Worm (Caenorhabditis elegans) whole organism, L3 larva: ENCODE measurements around the gene tni-3.
A peak's percentile ranks its signal among the peaks of the same experiment; 100 is the strongest.

ENCODE experiments used
- R02D3.7 ChIP-seq: fragments of 150-350 bp; optimal IDR thresholded peaks from 2 replicates; lab custom pipeline; 2014; ENCODE audit warnings: missing biosample characterization, missing genetic modification characterization
- ZK546.5 ChIP-seq: sonication (generic microtip); optimal IDR thresholded peaks from 2 replicates; lab custom pipeline; 2017; ENCODE audit warnings: missing biosample characterization, missing genetic modification characterization
- aly-2 ChIP-seq: fragments of 150-350 bp; optimal IDR thresholded peaks from 2 replicates; lab custom pipeline; 2014; ENCODE audit warnings: missing biosample characterization, missing genetic modification characterization
- ama-1 ChIP-seq: fragments of 150-350 bp; optimal IDR thresholded peaks from 2 replicates; lab custom pipeline; 2018
- ceh-16 ChIP-seq: sonication (generic microtip); optimal IDR thresholded peaks from 2 replicates; lab custom pipeline; 2017; ENCODE audit warnings: missing biosample characterization, missing genetic modification characterization
- ceh-28 ChIP-seq: fragments of 150-350 bp; optimal IDR thresholded peaks from 2 replicates; lab custom pipeline; 2014; ENCODE audit warnings: missing biosample characterization, missing genetic modification reagents, missing genetic modification characterization
- ceh-82 ChIP-seq: fragments of 150-350 bp; optimal IDR thresholded peaks from 2 replicates; lab custom pipeline; 2014; ENCODE audit warnings: missing biosample characterization, missing genetic modification characterization
- ceh-9 ChIP-seq: sonication (generic microtip); optimal IDR thresholded peaks from 2 replicates; lab custom pipeline; 2018; ENCODE audit warnings: missing biosample characterization, missing genetic modification characterization
- daf-12 ChIP-seq: fragments of 150-350 bp; optimal IDR thresholded peaks from 2 replicates; lab custom pipeline; 2014; ENCODE audit warnings: missing biosample characterization, missing genetic modification reagents, missing genetic modification characterization
- elt-1 ChIP-seq: fragments of 150-350 bp; optimal IDR thresholded peaks from 2 replicates; lab custom pipeline; 2014; ENCODE audit warnings: missing biosample characterization, missing genetic modification characterization
- elt-2 ChIP-seq: sonication (generic microtip); optimal IDR thresholded peaks from 2 replicates; lab custom pipeline; 2016; ENCODE audit warnings: missing genetic modification reagents, mild to moderate bottlenecking, missing genetic modification characterization, missing compliant biosample characterization
- elt-3 ChIP-seq, 3 experiments: fragments of 150-350 bp in 1 of 3; sonication (generic microtip) in 2 of 3; optimal IDR thresholded peaks; 2 replicates in 2 of 3; 4 replicates in 1 of 3; lab custom pipeline; 2014 to 2017; ENCODE audit warnings: missing biosample characterization in 3 of 3, missing genetic modification characterization in 3 of 3
- eor-1 ChIP-seq, 2 experiments: fragments of 150-350 bp; optimal IDR thresholded peaks; 2 replicates each; lab custom pipeline; 2014 to 2018; ENCODE audit warnings: missing biosample characterization in 2 of 2, missing genetic modification characterization in 2 of 2
- fkh-10 ChIP-seq: sonication (generic microtip); optimal IDR thresholded peaks from 2 replicates; lab custom pipeline; 2017; ENCODE audit warnings: missing biosample characterization, missing genetic modification reagents, missing genetic modification characterization
- fkh-2 ChIP-seq: fragments of 150-350 bp; optimal IDR thresholded peaks from 2 replicates; lab custom pipeline; 2014; ENCODE audit warnings: missing biosample characterization, missing genetic modification reagents, missing genetic modification characterization
- fos-1 ChIP-seq: fragments of 150-350 bp; optimal IDR thresholded peaks from 2 replicates; lab custom pipeline; 2014; ENCODE audit warnings: missing biosample characterization, missing genetic modification characterization
- hmg-11 ChIP-seq: sonication (generic microtip); optimal IDR thresholded peaks from 2 replicates; lab custom pipeline; 2016; ENCODE audit warnings: missing genetic modification characterization, missing compliant biosample characterization
- lin-15B ChIP-seq: fragments of 150-350 bp; optimal IDR thresholded peaks from 2 replicates; lab custom pipeline; 2014; ENCODE audit warnings: missing biosample characterization, missing genetic modification characterization
- lin-39 ChIP-seq: fragments of 150-350 bp; optimal IDR thresholded peaks from 2 replicates; lab custom pipeline; 2018; ENCODE audit warnings: missing biosample characterization, missing genetic modification reagents, missing genetic modification characterization
- mdl-1 ChIP-seq: fragments of 150-350 bp; optimal IDR thresholded peaks from 2 replicates; lab custom pipeline; 2014; ENCODE audit warnings: missing biosample characterization, missing genetic modification characterization
- mml-1 ChIP-seq: fragments of 150-350 bp; sonication (generic microtip); optimal IDR thresholded peaks from 3 replicates; lab custom pipeline; 2014; ENCODE audit warnings: missing biosample characterization, missing genetic modification characterization
- nfya-1 ChIP-seq: sonication (generic microtip); optimal IDR thresholded peaks from 2 replicates; lab custom pipeline; 2017; ENCODE audit warnings: missing genetic modification characterization, mild to moderate bottlenecking, missing compliant biosample characterization, antibody characterized with exemption, moderate library complexity; ENCODE audit not compliant: insufficient read depth
- nhr-11 ChIP-seq: fragments of 150-350 bp; optimal IDR thresholded peaks from 2 replicates; lab custom pipeline; 2014; ENCODE audit warnings: missing biosample characterization, missing genetic modification characterization
- nhr-23 ChIP-seq: fragments of 150-350 bp; optimal IDR thresholded peaks from 2 replicates; lab custom pipeline; 2014; ENCODE audit warnings: missing biosample characterization, missing genetic modification reagents, missing genetic modification characterization
- nhr-237 ChIP-seq: fragments of 150-350 bp; optimal IDR thresholded peaks from 2 replicates; lab custom pipeline; 2014; ENCODE audit warnings: missing biosample characterization, missing genetic modification characterization
- nhr-25 ChIP-seq: sonication (generic microtip); optimal IDR thresholded peaks from 2 replicates; lab custom pipeline; 2017; ENCODE audit warnings: missing biosample characterization, missing genetic modification characterization
- nhr-43 ChIP-seq: sonication (generic microtip); optimal IDR thresholded peaks from 2 replicates; lab custom pipeline; 2016; ENCODE audit warnings: mild to moderate bottlenecking, missing genetic modification characterization, missing compliant biosample characterization; ENCODE audit not compliant: poor library complexity, severe bottlenecking
- nhr-67 ChIP-seq: fragments of 150-350 bp; optimal IDR thresholded peaks from 2 replicates; lab custom pipeline; 2014; ENCODE audit warnings: missing biosample characterization, missing genetic modification characterization
- nhr-76 ChIP-seq: fragments of 150-350 bp; sonication (generic microtip); optimal IDR thresholded peaks from 5 replicates; lab custom pipeline; 2014; ENCODE audit warnings: missing biosample characterization, missing genetic modification characterization
- nhr-77 ChIP-seq: fragments of 150-350 bp; optimal IDR thresholded peaks from 2 replicates; lab custom pipeline; 2014; ENCODE audit warnings: missing biosample characterization, missing genetic modification characterization
- pha-4 ChIP-seq: fragments of 150-350 bp; optimal IDR thresholded peaks from 2 replicates; lab custom pipeline; 2014; ENCODE audit warnings: missing biosample characterization, missing genetic modification reagents, missing genetic modification characterization
- pqm-1 ChIP-seq: fragments of 150-350 bp; optimal IDR thresholded peaks from 2 replicates; lab custom pipeline; 2017; ENCODE audit warnings: missing biosample characterization, missing genetic modification characterization, inconsistent platforms
- skn-1 ChIP-seq: fragments of 150-350 bp; optimal IDR thresholded peaks from 2 replicates; lab custom pipeline; 2014; ENCODE audit warnings: missing biosample characterization, missing genetic modification characterization
- snpc-4 ChIP-seq: fragments of 150-350 bp; optimal IDR thresholded peaks from 2 replicates; lab custom pipeline; 2014; ENCODE audit warnings: missing biosample characterization, missing genetic modification characterization
- tbx-2 ChIP-seq: sonication (generic microtip); optimal IDR thresholded peaks from 2 replicates; lab custom pipeline; 2016; ENCODE audit warnings: mild to moderate bottlenecking, missing genetic modification characterization, missing compliant biosample characterization
- unc-62 ChIP-seq: fragments of 150-350 bp; sonication (generic microtip); optimal IDR thresholded peaks from 4 replicates; lab custom pipeline; 2014; ENCODE audit warnings: missing biosample characterization, missing genetic modification reagents, missing genetic modification characterization
- ztf-11 ChIP-seq: fragments of 150-350 bp; optimal IDR thresholded peaks from 2 replicates; lab custom pipeline; 2014; ENCODE audit warnings: missing biosample characterization, missing genetic modification characterization
- ztf-4 ChIP-seq: fragments of 150-350 bp; optimal IDR thresholded peaks from 2 replicates; lab custom pipeline; 2014; ENCODE audit warnings: missing biosample characterization, missing genetic modification characterization

Gene tni-3

ce11 chrV:16834989-16835388 is at the start of gene tni-3:
TSS of gene tni-3 (minus strand) at chrV:16835128.
- TF ChIP-seq lin-39 (tag; lab: Kevin White, UChicago), result no peak
- TF ChIP-seq ceh-16 (tag; lab: Kevin White, UChicago), result no peak
- TF ChIP-seq nhr-43 (tag; lab: Kevin White, UChicago), result no peak

ce11 chrV:16882260-16882918 is 47.5 kb upstream of the tni-3 start, which contains the start of the genes F09C6.11 and F09C6.12:
TSS of gene F09C6.11 (minus strand) at chrV:16882310.
TSS of gene F09C6.12 (plus strand) at chrV:16882868.
- TF ChIP-seq nhr-237 (tag; lab: Kevin White, UChicago) (no peak), elt-1 (tag; lab: Kevin White, UChicago) (no peak), pha-4 (tag; lab: Kevin White, UChicago) (peak; percentile 95), fkh-2 (tag; lab: Kevin White, UChicago) (no peak), snpc-4 (tag; lab: Kevin White, UChicago) (no peak)

DNA sequence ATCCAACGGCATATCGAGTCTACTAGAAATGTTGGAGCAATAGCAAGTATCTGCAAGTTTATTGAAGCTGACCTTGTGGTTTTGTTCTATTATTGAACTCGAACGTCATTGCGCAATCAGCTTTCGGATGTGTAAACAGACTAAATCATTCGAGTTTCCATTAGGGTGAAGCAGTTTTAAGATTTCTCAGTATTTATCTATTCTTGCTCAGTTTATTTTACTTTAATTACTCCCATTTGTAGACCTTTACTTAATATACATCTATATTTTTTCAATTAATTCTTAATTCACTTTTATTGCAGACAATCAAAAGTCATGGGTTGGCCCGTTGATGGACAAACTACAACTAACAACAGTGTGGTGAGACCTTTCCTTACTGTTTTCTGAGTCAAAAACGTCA is 45.8 kb upstream of the tni-3 start, which contains the start of gene F09C6.14:
F09C6.14 (plus strand) TSS at position 301 of the 400 bp plus-strand sequence.
- TF ChIP-seq eor-1 (tag; optimal IDR thresholded peaks at IDR 0.05; lab: Kevin White, UChicago) (no peak), R02D3.7 (no peak), nhr-67 (no peak), ama-1 (no peak), hmg-11 (tag; lab: Kevin White, UChicago) (no peak), fkh-10 (GFP tag; lab: Kevin White, UChicago) (no peak), unc-62 (GFP tag; lab: Kevin White, UChicago) (no peak), nfya-1 (tag; lab: Kevin White, UChicago) (no peak)

DNA sequence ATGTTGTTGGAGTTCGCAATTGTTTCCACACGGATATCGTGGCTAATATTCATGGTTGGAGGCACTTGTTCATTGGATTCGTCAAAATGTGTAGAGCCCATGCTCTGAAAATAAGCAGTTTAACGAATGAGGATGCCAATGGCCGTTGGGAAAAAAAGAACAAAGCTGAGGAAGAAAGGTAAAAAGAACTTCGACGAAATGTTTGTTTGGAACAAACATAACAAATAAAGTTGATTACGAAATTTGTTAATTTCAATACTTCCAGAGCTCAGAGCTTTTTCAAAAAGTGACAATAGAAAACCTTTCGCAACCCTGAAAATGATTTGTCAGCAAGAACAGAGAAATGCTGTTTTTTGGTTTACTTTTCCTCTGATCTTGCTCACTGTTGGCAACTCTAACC is 45.1 kb upstream of the tni-3 start, which contains the start of gene F09C6.3:
F09C6.3 (minus strand) TSS at position 101 of the 400 bp plus-strand sequence.
- TF ChIP-seq nhr-67 (no peak), pqm-1 (tag; lab: Kevin White, UChicago) (no peak), aly-2 (tag; lab: Kevin White, UChicago) (no peak), ztf-4 (tag; lab: Kevin White, UChicago) (no peak), pha-4 (tag; lab: Kevin White, UChicago) (no peak), mdl-1 (tag; lab: Kevin White, UChicago) (no peak), nhr-23 (tag; lab: Kevin White, UChicago) (no peak), hmg-11 (tag; lab: Kevin White, UChicago) (no peak), ZK546.5 (no peak), tbx-2 (tag; lab: Kevin White, UChicago) (no peak), mml-1 (tag; lab: Kevin White, UChicago) (no peak), lin-39 (tag; lab: Kevin White, UChicago) (no peak), ceh-9 (tag; lab: Kevin White, UChicago) (no peak), daf-12 (no peak), nhr-76 (tag; lab: Kevin White, UChicago) (no peak), nhr-43 (tag; lab: Kevin White, UChicago) (no peak), skn-1 (no peak), ceh-82 (no peak)

- TF ChIP-seq ztf-11 (tag; lab: Kevin White, UChicago), result no peak
- no peak for TF ChIP-seq ceh-28 (tag; lab: Kevin White, UChicago)
- no peak for TF ChIP-seq ama-1
- TF ChIP-seq, all 47 proteins: peak for 0
Observed at ce11 chrV:16879532-16879931, 44.6 kb upstream of the tni-3 start.

DNA sequence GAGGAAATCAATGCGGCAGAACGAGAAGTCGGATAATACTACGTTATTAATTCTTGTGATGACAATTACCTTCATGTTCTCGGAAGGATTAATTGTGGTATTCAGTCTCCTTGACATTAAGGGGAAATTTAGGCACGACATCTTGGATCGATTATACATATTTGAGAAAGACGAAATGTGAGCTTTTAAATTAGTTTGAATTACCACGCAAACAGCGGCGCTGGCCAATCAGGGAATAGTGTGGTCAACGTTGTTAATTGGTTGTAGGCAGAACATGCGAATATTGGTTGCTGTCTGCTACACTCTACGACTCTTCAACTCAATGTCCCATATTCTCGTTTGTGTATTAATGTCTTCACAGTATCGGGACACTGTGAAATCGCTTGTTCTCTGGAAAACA is 40.0 kb upstream of the tni-3 start, which contains the start of gene F49A5.10:
F49A5.10 (plus strand) TSS at position 301 of the 400 bp plus-strand sequence.
- TF ChIP-seq eor-1 (tag; optimal IDR thresholded peaks at IDR 0.05; lab: Kevin White, UChicago) (no peak), elt-1 (tag; lab: Kevin White, UChicago) (no peak), fos-1 (tag; lab: Kevin White, UChicago) (no peak), mdl-1 (tag; lab: Kevin White, UChicago) (no peak), skn-1 (no peak), fkh-2 (tag; lab: Kevin White, UChicago) (no peak), nhr-237 (tag; lab: Kevin White, UChicago) (no peak), lin-15B (no peak), lin-39 (tag; lab: Kevin White, UChicago) (no peak), fkh-10 (GFP tag; lab: Kevin White, UChicago) (no peak), aly-2 (tag; lab: Kevin White, UChicago) (no peak), nhr-25 (tag; lab: Kevin White, UChicago) (no peak), nhr-77 (tag; lab: Kevin White, UChicago) (no peak), ceh-82 (no peak), elt-3 (tag; optimal IDR thresholded peaks at IDR 0.05; lab: Kevin White, UChicago) (no peak), nhr-11 (tag; lab: Kevin White, UChicago) (no peak), nhr-67 (no peak), ama-1 (no peak), pqm-1 (tag; lab: Kevin White, UChicago) (no peak), elt-2 (tag; lab: Kevin White, UChicago) (no peak)
